Worm (Caenorhabditis elegans) whole organism, young adult: ENCODE results near the gene R02E4.1.
A peak's percentile ranks its signal among the peaks of the same experiment; 100 is the strongest.

Source experiments
- B0261.1 ChIP-seq: sonication (generic microtip); optimal IDR thresholded peaks from 2 replicates; lab custom pipeline; 2016; ENCODE audit warnings: mild to moderate bottlenecking, missing genetic modification characterization, moderate library complexity, missing compliant biosample characterization
- B0336.3 ChIP-seq: fragments of 200-800 bp; sonication (Bioruptor generic); IDR thresholded peaks from 2 replicates; pipeline ENCODE4 v1.3.6; 2022; ENCODE audit warnings: missing genetic modification characterization, missing compliant biosample characterization
- D2030.7 ChIP-seq: fragments of 200-800 bp; sonication (Bioruptor generic); IDR thresholded peaks from 2 replicates; pipeline ENCODE4 v1.3.6; 2022; ENCODE audit warnings: missing genetic modification reagents, missing genetic modification characterization, missing compliant biosample characterization
- F37B4.10 ChIP-seq: fragments of 200-800 bp; sonication (Bioruptor generic); IDR thresholded peaks from 2 replicates; pipeline ENCODE4 v1.3.6; 2022; ENCODE audit warnings: missing genetic modification characterization, missing compliant biosample characterization
- F49E8.2 ChIP-seq: sonication (generic microtip); optimal IDR thresholded peaks from 3 replicates; lab custom pipeline; 2017; ENCODE audit warnings: missing genetic modification characterization, mild to moderate bottlenecking, missing compliant biosample characterization, antibody characterized with exemption, moderate library complexity; ENCODE audit not compliant: insufficient read depth
- F57C9.4 ChIP-seq: sonication (generic microtip); optimal IDR thresholded peaks from 2 replicates; lab custom pipeline; 2017; ENCODE audit warnings: mild to moderate bottlenecking, missing genetic modification characterization, missing compliant biosample characterization
- K11D2.4 ChIP-seq: fragments of 200-800 bp; sonication (Bioruptor generic); IDR thresholded peaks from 2 replicates; pipeline ENCODE4 v1.3.6; 2022; ENCODE audit warnings: missing genetic modification reagents, missing genetic modification characterization, missing compliant biosample characterization
- Y53G8AR.9 ChIP-seq: fragments of 200-800 bp; sonication (Bioruptor generic); conservative IDR thresholded peaks from 2 replicates; pipeline ENCODE4 v1.3.6; 2022; ENCODE audit warnings: missing genetic modification reagents, missing genetic modification characterization, missing compliant biosample characterization
- akir-1 ChIP-seq: fragments of 200-800 bp; sonication (Bioruptor generic); optimal IDR thresholded peaks from 2 replicates; lab custom pipeline; 2018; ENCODE audit warnings: mild to moderate bottlenecking, missing genetic modification characterization, moderate library complexity, missing compliant biosample characterization
- atf-7 ChIP-seq: sonication (generic microtip); optimal IDR thresholded peaks from 2 replicates; lab custom pipeline; 2017; ENCODE audit warnings: mild to moderate bottlenecking, missing genetic modification characterization, missing compliant biosample characterization
- athp-1 ChIP-seq: sonication (generic microtip); optimal IDR thresholded peaks from 2 replicates; lab custom pipeline; 2017; ENCODE audit warnings: mild to moderate bottlenecking, missing genetic modification characterization, missing compliant biosample characterization
- attf-5 ChIP-seq: fragments of 200-800 bp; sonication (Bioruptor generic); optimal IDR thresholded peaks from 2 replicates; lab custom pipeline; 2018; ENCODE audit warnings: mild to moderate bottlenecking, missing genetic modification characterization, missing compliant biosample characterization
- cebp-1 ChIP-seq, 2 experiments: fragments of 200-800 bp in 1 of 2; sonication (Bioruptor generic) in 1 of 2; sonication (generic microtip) in 1 of 2; IDR thresholded peaks in 1 of 2; optimal IDR thresholded peaks in 1 of 2; 2 replicates each; pipeline versions ENCODE4 v1.3.6 to Lab custom; 2017 to 2022; ENCODE audit warnings: missing compliant biosample characterization in 2 of 2, missing genetic modification characterization in 2 of 2, mild to moderate bottlenecking in 1 of 2, missing genetic modification reagents in 1 of 2, moderate library complexity in 1 of 2
- ceh-27 ChIP-seq: fragments of 200-800 bp; sonication (Bioruptor generic); optimal IDR thresholded peaks from 2 replicates; lab custom pipeline; 2018; ENCODE audit warnings: mild to moderate bottlenecking, missing genetic modification characterization, moderate library complexity, missing compliant biosample characterization
- ceh-91 ChIP-seq: fragments of 200-800 bp; sonication (Bioruptor generic); IDR thresholded peaks from 2 replicates; pipeline ENCODE4 v1.3.6; 2022; ENCODE audit warnings: missing genetic modification reagents, missing genetic modification characterization, missing compliant biosample characterization
- dox-1 ChIP-seq: fragments of 200-800 bp; sonication (Bioruptor generic); IDR thresholded peaks from 2 replicates; pipeline ENCODE4 v1.3.6; 2022; ENCODE audit warnings: missing genetic modification reagents, missing genetic modification characterization, missing compliant biosample characterization
- egl-44 ChIP-seq: fragments of 200-800 bp; sonication (Bioruptor generic); IDR thresholded peaks from 2 replicates; pipeline ENCODE4 v1.3.6; 2022; ENCODE audit warnings: missing genetic modification reagents, missing genetic modification characterization, missing compliant biosample characterization
- ets-4 ChIP-seq: fragments of 200-800 bp; sonication (Bioruptor generic); optimal IDR thresholded peaks from 2 replicates; lab custom pipeline; 2018; ENCODE audit warnings: mild to moderate bottlenecking, missing genetic modification characterization, missing compliant biosample characterization
- fkh-3 ChIP-seq: sonication (generic microtip); optimal IDR thresholded peaks from 2 replicates; lab custom pipeline; 2016; ENCODE audit warnings: mild to moderate bottlenecking, missing genetic modification characterization, missing compliant biosample characterization
- hmg-1.2 ChIP-seq: fragments of 200-800 bp; sonication (Bioruptor generic); IDR thresholded peaks from 2 replicates; pipeline ENCODE4 v1.3.6; 2022; ENCODE audit warnings: missing genetic modification reagents, missing genetic modification characterization, missing compliant biosample characterization
- hsf-1 ChIP-seq: fragments of 200-800 bp; sonication (Bioruptor generic); IDR thresholded peaks from 2 replicates; pipeline ENCODE4 v1.3.6; 2022; ENCODE audit warnings: missing genetic modification reagents, missing genetic modification characterization, missing compliant biosample characterization
- let-526 ChIP-seq: fragments of 200-800 bp; sonication (Bioruptor generic); IDR thresholded peaks from 2 replicates; pipeline ENCODE4 v1.3.6; 2022; ENCODE audit warnings: missing genetic modification reagents, missing genetic modification characterization, missing compliant biosample characterization
- let-607 ChIP-seq, 2 experiments: fragments of 200-800 bp in 1 of 2; sonication (Bioruptor generic) in 1 of 2; sonication (generic microtip) in 1 of 2; optimal IDR thresholded peaks; 2 replicates each; lab custom pipeline; 2016 to 2018; ENCODE audit warnings: mild to moderate bottlenecking in 2 of 2, missing compliant biosample characterization in 2 of 2, missing genetic modification characterization in 2 of 2, moderate library complexity in 2 of 2, missing genotype in 1 of 2
- lin-35 ChIP-seq, 3 experiments: fragments of 150-350 bp in 2 of 3; sonication (generic microtip) in 1 of 3; optimal IDR thresholded peaks; 2 replicates each; lab custom pipeline; 2014 to 2018; ENCODE audit warnings: missing biosample characterization in 3 of 3, missing genetic modification characterization in 3 of 3, missing genetic modification reagents in 3 of 3
- lin-40 ChIP-seq: sonication (generic microtip); optimal IDR thresholded peaks from 2 replicates; lab custom pipeline; 2016; ENCODE audit warnings: missing genetic modification characterization, mild to moderate bottlenecking, missing compliant biosample characterization, missing genotype, missing genetic modification reagents
- lin-54 ChIP-seq: fragments of 200-800 bp; sonication (Bioruptor generic); optimal IDR thresholded peaks from 2 replicates; lab custom pipeline; 2018; ENCODE audit warnings: mild to moderate bottlenecking, missing genetic modification characterization, missing compliant biosample characterization
- madf-10 ChIP-seq: sonication (generic microtip); optimal IDR thresholded peaks from 2 replicates; lab custom pipeline; 2016; ENCODE audit warnings: mild to moderate bottlenecking, missing genetic modification characterization, missing compliant biosample characterization
- mcd-1 ChIP-seq: fragments of 200-800 bp; sonication (Bioruptor generic); IDR thresholded peaks from 2 replicates; pipeline ENCODE4 v1.3.6; 2022; ENCODE audit warnings: missing genetic modification reagents, missing genetic modification characterization, missing compliant biosample characterization
- mel-28 ChIP-seq: sonication (generic microtip); optimal IDR thresholded peaks from 2 replicates; lab custom pipeline; 2016; ENCODE audit warnings: borderline replicate concordance, mild to moderate bottlenecking, missing genetic modification characterization, missing compliant biosample characterization
- mes-4 ChIP-seq: sonication (generic microtip); optimal IDR thresholded peaks from 2 replicates; lab custom pipeline; 2016; ENCODE audit warnings: missing genotype, missing genetic modification characterization, missing compliant biosample characterization
- mxl-1 ChIP-seq: sonication (generic microtip); optimal IDR thresholded peaks from 2 replicates; lab custom pipeline; 2016; ENCODE audit warnings: missing genetic modification characterization, missing compliant biosample characterization
- nfyb-1 ChIP-seq: fragments of 200-800 bp; sonication (Bioruptor generic); IDR thresholded peaks from 2 replicates; pipeline ENCODE4 v1.3.6; 2022; ENCODE audit warnings: missing genetic modification reagents, missing genetic modification characterization, missing compliant biosample characterization
- pbrm-1 ChIP-seq: fragments of 200-800 bp; sonication (Bioruptor generic); IDR thresholded peaks from 2 replicates; pipeline ENCODE4 v1.3.6; 2022; ENCODE audit warnings: missing genetic modification reagents, missing genetic modification characterization, missing compliant biosample characterization
- rcor-1 ChIP-seq: fragments of 200-800 bp; sonication (Bioruptor generic); IDR thresholded peaks from 2 replicates; pipeline ENCODE4 v1.3.6; 2022; ENCODE audit warnings: missing genetic modification reagents, missing genetic modification characterization, missing compliant biosample characterization
- repo-1 ChIP-seq: sonication (generic microtip); optimal IDR thresholded peaks from 2 replicates; lab custom pipeline; 2017; ENCODE audit warnings: mild to moderate bottlenecking, missing genetic modification characterization, missing compliant biosample characterization
- somi-1 ChIP-seq: fragments of 200-800 bp; sonication (Bioruptor generic); optimal IDR thresholded peaks from 2 replicates; lab custom pipeline; 2018; ENCODE audit warnings: mild to moderate bottlenecking, missing genetic modification characterization, missing compliant biosample characterization
- unc-62 ChIP-seq: fragments of 150-350 bp; optimal IDR thresholded peaks from 2 replicates; lab custom pipeline; 2014; ENCODE audit warnings: missing biosample characterization, missing genetic modification reagents, missing genetic modification characterization
- zfh-2 ChIP-seq: fragments of 200-800 bp; sonication (Bioruptor generic); conservative IDR thresholded peaks from 2 replicates; pipeline ENCODE4 v1.3.6; 2022; ENCODE audit warnings: missing genetic modification reagents, missing genetic modification characterization, missing compliant biosample characterization
- ztf-22 ChIP-seq: fragments of 200-800 bp; sonication (Bioruptor generic); optimal IDR thresholded peaks from 2 replicates; lab custom pipeline; 2018; ENCODE audit warnings: mild to moderate bottlenecking, missing genetic modification characterization, moderate library complexity, missing compliant biosample characterization
- ztf-26 ChIP-seq: sonication (generic microtip); optimal IDR thresholded peaks from 2 replicates; lab custom pipeline; 2017; ENCODE audit warnings: missing genetic modification characterization, missing compliant biosample characterization
- ztf-28 ChIP-seq: fragments of 200-800 bp; sonication (Bioruptor generic); IDR thresholded peaks from 2 replicates; pipeline ENCODE4 v1.3.6; 2022; ENCODE audit warnings: missing genetic modification reagents, missing genetic modification characterization, missing compliant biosample characterization
- ztf-6 ChIP-seq: fragments of 200-800 bp; sonication (Bioruptor generic); IDR thresholded peaks from 2 replicates; pipeline ENCODE4 v1.3.6; 2022; ENCODE audit warnings: missing genetic modification reagents, missing genetic modification characterization, missing compliant biosample characterization

Gene R02E4.1

DNA sequence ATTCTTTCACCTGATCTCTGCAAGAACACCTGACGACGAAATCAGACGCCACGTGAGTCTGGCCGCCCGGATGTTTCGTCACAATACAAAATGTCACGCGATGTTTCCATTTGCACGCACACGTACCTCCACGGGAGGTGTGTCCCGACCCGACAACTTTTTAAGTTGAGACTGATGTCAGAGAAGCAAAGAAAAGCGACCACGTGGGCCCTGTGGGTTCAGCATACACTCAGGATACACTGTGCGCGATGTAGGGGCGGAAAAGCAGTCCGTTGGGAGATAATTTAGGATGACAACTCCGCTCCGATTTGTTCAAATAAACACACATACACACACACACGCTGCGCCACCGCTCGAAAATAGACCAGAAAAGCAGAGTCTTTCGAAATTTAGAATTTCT, 37.9 kb upstream of the R02E4.1 start (continued):
- TF ChIP-seq F49E8.2 (tag; lab: Kevin White, UChicago), result no peak
- no peak for TF ChIP-seq ceh-91 (GFP tag; lab: Robert Waterston, UW)
- no peak for TF ChIP-seq D2030.7 (GFP tag; lab: Robert Waterston, UW)
- TF ChIP-seq cebp-1 (GFP tag; IDR thresholded peaks at IDR 0.05; lab: Robert Waterston, UW), result peak; percentile 90
- TF ChIP-seq cebp-1 (tag; optimal IDR thresholded peaks at IDR 0.05; lab: Kevin White, UChicago), result peak; percentile 98
- TF ChIP-seq B0336.3 (GFP tag; lab: Robert Waterston, UW), result peak; percentile 82
- peak; percentile 86 for TF ChIP-seq K11D2.4 (GFP tag; lab: Robert Waterston, UW)
- TF ChIP-seq F37B4.10 (GFP tag; lab: Robert Waterston, UW), result 0 out of 2 replicates have a peak, but pooled peaks have one; percentile 63
- TF ChIP-seq mcd-1 (GFP tag; lab: Robert Waterston, UW), result peak; percentile 36; the same call in 1 of the 2 replicates
- TF ChIP-seq dox-1 (GFP tag; lab: Robert Waterston, UW), result peak; percentile 71
- TF ChIP-seq rcor-1, result no peak
- TF ChIP-seq ztf-22 (GFP tag; lab: Kevin White, UChicago), result peak; percentile 85
- no peak for TF ChIP-seq B0261.1 (tag; lab: Kevin White, UChicago)
- no peak for TF ChIP-seq F57C9.4 (tag; lab: Kevin White, UChicago)
- peak; percentile 1 for TF ChIP-seq mel-28
- no peak for TF ChIP-seq athp-1 (tag; lab: Kevin White, UChicago)
- peak; percentile 68; the same call in 1 of the 2 replicates for TF ChIP-seq egl-44 (GFP tag; lab: Robert Waterston, UW)
- peak; percentile 83 for TF ChIP-seq zfh-2
- TF ChIP-seq mes-4, result no peak
- TF ChIP-seq attf-5 (GFP tag; lab: Kevin White, UChicago), result peak; percentile 71
- peak; percentile 47 for TF ChIP-seq ceh-27 (GFP tag; lab: Kevin White, UChicago)
- peak; percentile 87 for TF ChIP-seq let-526 (GFP tag; lab: Robert Waterston, UW)
- TF ChIP-seq lin-54 (GFP tag; lab: Kevin White, UChicago), result peak; percentile 32
- peak; percentile 81 for TF ChIP-seq nfyb-1
- TF ChIP-seq unc-62, result no peak
- TF ChIP-seq ztf-6 (GFP tag; lab: Robert Waterston, UW), result no peak
- TF ChIP-seq ztf-26 (tag; lab: Kevin White, UChicago), result peak; percentile 90
- TF ChIP-seq hmg-1.2 (GFP tag; lab: Robert Waterston, UW), result peak; percentile 46
- peak; percentile 64 for TF ChIP-seq atf-7 (tag; lab: Kevin White, UChicago)
- TF ChIP-seq madf-10 (tag; lab: Kevin White, UChicago), result peak; percentile 51
- TF ChIP-seq Y53G8AR.9 (GFP tag; lab: Robert Waterston, UW), result peak; percentile 42; the same call in 1 of the 2 replicates
- TF ChIP-seq mxl-1, result peak; percentile 46
- peak; percentile 29 for TF ChIP-seq akir-1
- peak; percentile 38 for TF ChIP-seq ets-4
- no peak for TF ChIP-seq fkh-3 (tag; lab: Kevin White, UChicago)
- TF ChIP-seq repo-1 (tag; lab: Kevin White, UChicago), result no peak
- TF ChIP-seq pbrm-1 (GFP tag; lab: Robert Waterston, UW), result peak; percentile 65; the same call in 1 of the 2 replicates
- peak in 1 of 3 experiments; percentile 39 for TF ChIP-seq lin-35 (GFP tag; optimal IDR thresholded peaks at IDR 0.05; lab: Kevin White, UChicago)
- peak; percentile 41 for TF ChIP-seq lin-40 (tag; lab: Kevin White, UChicago)
- TF ChIP-seq hsf-1 (GFP tag; lab: Robert Waterston, UW), result 0 out of 2 replicates have a peak, but pooled peaks have one; percentile 23
- TF ChIP-seq somi-1, result peak; percentile 92
- TF ChIP-seq let-607 (tag; optimal IDR thresholded peaks at IDR 0.05; lab: Kevin White, UChicago), result peak; percentile 41 to 50
- TF ChIP-seq ztf-28 (GFP tag; lab: Robert Waterston, UW), result no peak
